Worm (Caenorhabditis elegans) whole organism, late embryonic: Measurements from ENCODE around the gene str-16.

Experiments used
- F13H6.1 ChIP-seq: sonication (generic microtip); optimal IDR thresholded peaks from 2 replicates; lab custom pipeline; 2016; ENCODE audit warnings: missing genetic modification characterization, missing compliant biosample characterization
- ama-1 ChIP-seq: fragments of 150-350 bp; optimal IDR thresholded peaks from 2 replicates; lab custom pipeline; 2014
- ceh-24 ChIP-seq: sonication (generic microtip); optimal IDR thresholded peaks from 2 replicates; lab custom pipeline; 2016; ENCODE audit warnings: mild to moderate bottlenecking, missing genetic modification characterization, missing compliant biosample characterization
- ceh-48 ChIP-seq: sonication (generic microtip); optimal IDR thresholded peaks from 2 replicates; lab custom pipeline; 2016; ENCODE audit warnings: missing genetic modification characterization, inconsistent platforms, missing compliant biosample characterization
- ceh-6 ChIP-seq: fragments of 200-800 bp; sonication (Bioruptor generic); optimal IDR thresholded peaks from 2 replicates; lab custom pipeline; 2018; ENCODE audit warnings: mild to moderate bottlenecking, missing genetic modification characterization, missing compliant biosample characterization
- hlh-13 ChIP-seq: fragments of 200-800 bp; sonication (Bioruptor generic); optimal IDR thresholded peaks from 2 replicates; lab custom pipeline; 2018; ENCODE audit warnings: mild to moderate bottlenecking, missing genetic modification characterization, missing compliant biosample characterization

DNA sequence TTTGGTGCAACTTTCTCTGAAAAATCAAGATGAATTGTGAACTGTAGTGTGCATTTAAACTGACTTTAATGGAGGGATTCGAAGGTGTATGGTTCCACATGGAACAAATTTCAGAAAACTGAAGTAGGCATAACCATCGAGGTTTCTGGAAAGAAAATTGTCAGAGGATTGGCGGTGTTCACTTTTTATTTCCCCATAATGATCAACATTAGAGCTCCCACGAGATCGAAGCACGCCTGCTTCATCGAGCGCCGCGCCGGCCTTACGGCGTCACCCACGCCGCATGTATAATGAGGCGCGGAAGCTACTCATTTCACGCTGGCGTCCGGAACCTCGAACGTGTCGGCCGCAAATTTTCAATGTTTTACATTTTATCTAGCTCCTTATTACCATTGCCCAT, 51.5 kb downstream of the str-16 start:
- TF ChIP-seq ama-1 (lab: Kevin White, UChicago) (no peak), F13H6.1 (no peak), ceh-24 (tag; lab: Kevin White, UChicago) (no peak), hlh-13 (GFP tag; lab: Kevin White, UChicago) (no peak), ceh-48 (tag; lab: Kevin White, UChicago) (no peak), ceh-6 (no peak)
